Fruit fly (Drosophila melanogaster): ENCODE measurements around the gene CG31174.

The CG31174 gene

dm6 chr3R:21840432-21840831 is 28.9 kb downstream of the CG31174 start:
- TF ChIP-seq dsx (GFP tag; optimal IDR thresholded peaks at IDR 0.05; ENCODE audit: poor library complexity, severe bottlenecking) (no peak), Blimp-1 (GFP tag; optimal IDR thresholded peaks at IDR 0.05) (no peak), Eip78C (GFP tag) (peak; percentile 17), CG10669 (GFP tag; optimal IDR thresholded peaks at IDR 0.05) (no peak), fd59A (GFP tag; optimal IDR thresholded peaks at IDR 0.05) (no peak), Eip75B (GFP tag; optimal IDR thresholded peaks at IDR 0.05) (no peak), CG32006 (GFP tag; optimal IDR thresholded peaks at IDR 0.05) (no peak), CG11902 (GFP tag; optimal IDR thresholded peaks at IDR 0.05) (no peak), CG11762 (GFP tag; optimal IDR thresholded peaks at IDR 0.05; ENCODE audit: insufficient read depth) (no peak), vri (GFP tag; optimal IDR thresholded peaks at IDR 0.05) (peak; percentile 49), Smox (GFP tag; optimal IDR thresholded peaks at IDR 0.05) (no peak)

DNA sequence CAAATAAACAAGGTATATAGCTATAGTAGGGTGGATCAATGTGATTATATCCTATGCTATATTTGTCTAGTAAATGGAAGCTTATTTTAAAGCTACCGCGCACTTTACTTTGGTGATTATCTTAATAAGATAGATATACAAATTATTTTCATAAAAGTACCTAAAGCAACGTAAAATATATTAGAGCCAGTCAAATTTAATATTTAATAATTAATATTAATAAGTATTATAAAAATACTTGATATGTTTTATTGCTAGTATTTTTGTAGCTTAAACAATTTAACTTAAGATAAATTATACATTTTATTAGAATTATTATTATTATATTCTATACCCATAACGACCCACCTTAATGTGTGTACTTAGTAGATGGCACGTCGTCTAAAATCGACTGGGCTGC is 29.7 kb downstream of the CG31174 start:
- peak; percentile 42 to 78 for TF ChIP-seq salr (GFP tag; optimal IDR thresholded peaks at IDR 0.05)
- TF ChIP-seq CG8319 (GFP tag; optimal IDR thresholded peaks at IDR 0.05), result peak; percentile 16
- no peak for TF ChIP-seq CG11294 (GFP tag; IDR thresholded peaks at IDR 0.05)
- no peak; the same call in 2 of the 3 replicates for TF ChIP-seq CG6163 (GFP tag; IDR thresholded peaks at IDR 0.05)
- no peak for TF ChIP-seq CG6854 (GFP tag; optimal IDR thresholded peaks at IDR 0.05)
- TF ChIP-seq acj6 (GFP tag; optimal IDR thresholded peaks at IDR 0.05), result peak; percentile 72
- peak; percentile 90 for TF ChIP-seq Eip78C (GFP tag)
- TF ChIP-seq CG6808 (GFP tag; optimal IDR thresholded peaks at IDR 0.05), result peak; percentile 79
- TF ChIP-seq CG10669 (GFP tag; optimal IDR thresholded peaks at IDR 0.05), result peak; percentile 74
- TF ChIP-seq CG6792 (GFP tag; optimal IDR thresholded peaks at IDR 0.05), result peak; percentile 12
- TF ChIP-seq CG11762 (GFP tag; optimal IDR thresholded peaks at IDR 0.05; ENCODE audit: insufficient read depth), result peak; percentile 20
- TF ChIP-seq CG32006 (GFP tag; optimal IDR thresholded peaks at IDR 0.05), result peak; percentile 79
- TF ChIP-seq CG3919 (GFP tag; optimal IDR thresholded peaks at IDR 0.05), result peak; percentile 68
- peak; percentile 24 for TF ChIP-seq Met (GFP tag; optimal IDR thresholded peaks at IDR 0.05)
- peak; percentile 69 for TF ChIP-seq OdsH (GFP tag; optimal IDR thresholded peaks at IDR 0.05)
- peak; percentile 69 for TF ChIP-seq CG9139 (GFP tag; optimal IDR thresholded peaks at IDR 0.05)
- peak; percentile 86 for TF ChIP-seq CG34406 (GFP tag; optimal IDR thresholded peaks at IDR 0.05)
- peak; percentile 91 for TF ChIP-seq dsx (GFP tag; optimal IDR thresholded peaks at IDR 0.05; ENCODE audit: poor library complexity, severe bottlenecking)
- no peak for TF ChIP-seq vri (GFP tag; optimal IDR thresholded peaks at IDR 0.05)
- peak; percentile 91 for TF ChIP-seq CG3032 (tag; optimal IDR thresholded peaks at IDR 0.05)
- 0 out of 3 replicates have a peak, but pooled peaks have one; percentile 50 for TF ChIP-seq eg (GFP tag; IDR thresholded peaks at IDR 0.05)
- TF ChIP-seq achi (GFP tag; optimal IDR thresholded peaks at IDR 0.05), result peak; percentile 82
- TF ChIP-seq Ets21C (GFP tag; optimal IDR thresholded peaks at IDR 0.05), result no peak
- no peak for TF ChIP-seq Hr38 (GFP tag; optimal IDR thresholded peaks at IDR 0.05)
- no peak for TF ChIP-seq cyc (GFP tag; optimal IDR thresholded peaks at IDR 0.05)
- TF ChIP-seq CG16779 (tag; optimal IDR thresholded peaks at IDR 0.05), result peak; percentile 35
- TF ChIP-seq CG10631 (GFP tag; optimal IDR thresholded peaks at IDR 0.05), result peak; percentile 80
- peak; percentile 17 for TF ChIP-seq fd59A (GFP tag; optimal IDR thresholded peaks at IDR 0.05)
- TF ChIP-seq Ets96B (tag; optimal IDR thresholded peaks at IDR 0.05), result peak; percentile 91
- peak; percentile 21 for TF ChIP-seq Hr4 (GFP tag; optimal IDR thresholded peaks at IDR 0.05)
- no peak for TF ChIP-seq Sox14 (GFP tag; optimal IDR thresholded peaks at IDR 0.05)
- TF ChIP-seq Eip75B (GFP tag; optimal IDR thresholded peaks at IDR 0.05), result peak; percentile 18
- peak; percentile 57 for TF ChIP-seq svp (GFP tag)
- peak; percentile 45 for TF ChIP-seq topi (GFP tag; optimal IDR thresholded peaks at IDR 0.05)
- no peak for TF ChIP-seq dac (GFP tag; optimal IDR thresholded peaks at IDR 0.05)
- TF ChIP-seq CG6276 (GFP tag; optimal IDR thresholded peaks at IDR 0.05), result peak; percentile 88
- TF ChIP-seq CG15336 (GFP tag; IDR thresholded peaks at IDR 0.05), result peak; percentile 79
- TF ChIP-seq Sox15 (GFP tag; optimal IDR thresholded peaks at IDR 0.05), result no peak
- peak; percentile 80; the same call in 2 of the 3 replicates for TF ChIP-seq CG8119 (GFP tag; IDR thresholded peaks at IDR 0.05)
- peak; percentile 41 for TF ChIP-seq Smox (GFP tag; optimal IDR thresholded peaks at IDR 0.05)
- peak; percentile 26 for TF ChIP-seq Lpt (GFP tag; optimal IDR thresholded peaks at IDR 0.05)
- peak; percentile 19 for TF ChIP-seq CG7368 (GFP tag; optimal IDR thresholded peaks at IDR 0.05)
- TF ChIP-seq CG8632 (GFP tag; optimal IDR thresholded peaks at IDR 0.05), result peak; percentile 87
- TF ChIP-seq CG1621 (tag; optimal IDR thresholded peaks at IDR 0.05), result peak; percentile 10
- no peak for TF ChIP-seq Sox102F (GFP tag; optimal IDR thresholded peaks at IDR 0.05)
- no peak for TF ChIP-seq CG11902 (GFP tag; optimal IDR thresholded peaks at IDR 0.05)
- TF ChIP-seq pdm3 (GFP tag; optimal IDR thresholded peaks at IDR 0.05), result peak; percentile 35

All from whole organism, prepupa.